Fruit fly (Drosophila melanogaster) whole organism, embryonic: Measurements from ENCODE around the gene CG13829.

ENCODE experiments used
- Bgb ChIP-seq: fragments of 200-800 bp; sonication (Bioruptor generic); IDR thresholded peaks from 2 replicates; pipeline ENCODE4 v1.3.6; 2022; ENCODE audit warnings: missing biosample characterization, missing genetic modification characterization; ENCODE audit not compliant: partially characterized antibody
- BtbVII ChIP-seq: fragments of 200-800 bp; sonication (Bioruptor generic); optimal IDR thresholded peaks from 3 replicates; lab custom pipeline; 2017; ENCODE audit warnings: missing biosample characterization, mild to moderate bottlenecking, missing genetic modification characterization
- CG12104 ChIP-seq: fragments of 200-800 bp; sonication (Bioruptor generic); optimal IDR thresholded peaks from 3 replicates; lab custom pipeline; 2016; ENCODE audit warnings: missing biosample characterization, missing genetic modification characterization
- CG12942 ChIP-seq: fragments of 200-800 bp; sonication (Bioruptor generic); optimal IDR thresholded peaks from 3 replicates; lab custom pipeline; 2016; ENCODE audit warnings: missing biosample characterization, missing genetic modification characterization
- CG13424 ChIP-seq: fragments of 200-800 bp; sonication (Bioruptor generic); optimal IDR thresholded peaks from 2 replicates; lab custom pipeline; 2019; ENCODE audit warnings: missing biosample characterization, mild to moderate bottlenecking, missing genetic modification characterization, moderate library complexity
- CG14667 ChIP-seq: fragments of 200-800 bp; sonication (Bioruptor generic); IDR thresholded peaks from 2 replicates; pipeline ENCODE4 v1.3.6; 2022; ENCODE audit warnings: missing biosample characterization, missing genetic modification characterization
- CG15696 ChIP-seq: fragments of 200-800 bp; sonication (Bioruptor generic); optimal IDR thresholded peaks from 2 replicates; lab custom pipeline; 2019; ENCODE audit warnings: missing biosample characterization, mild to moderate bottlenecking, missing genetic modification characterization, moderate library complexity
- CG1602 ChIP-seq: fragments of 200-800 bp; sonication (Bioruptor generic); optimal IDR thresholded peaks from 3 replicates; lab custom pipeline; 2016; ENCODE audit warnings: missing biosample characterization, missing genetic modification characterization
- CG1603 ChIP-seq: fragments of 200-800 bp; sonication (Bioruptor generic); optimal IDR thresholded peaks from 2 replicates; lab custom pipeline; 2019; ENCODE audit warnings: missing biosample characterization, mild to moderate bottlenecking, missing genetic modification characterization, moderate library complexity
- CG16779 ChIP-seq: fragments of 200-800 bp; sonication (Bioruptor generic); IDR thresholded peaks from 2 replicates; pipeline ENCODE4 v1.3.6; 2022; ENCODE audit warnings: missing biosample characterization, missing genetic modification characterization
- CG17359 ChIP-seq: fragments of 200-800 bp; sonication (Bioruptor generic); optimal IDR thresholded peaks from 3 replicates; lab custom pipeline; 2018; ENCODE audit warnings: missing biosample characterization, mild to moderate bottlenecking, missing genetic modification characterization, moderate library complexity
- CG17361 ChIP-seq: fragments of 200-800 bp; sonication (Bioruptor generic); IDR thresholded peaks from 3 replicates; pipeline ENCODE4 v1.3.6; 2022; ENCODE audit warnings: missing biosample characterization, missing genetic modification characterization
- CG17802 ChIP-seq: fragments of 200-800 bp; sonication (Bioruptor generic); optimal IDR thresholded peaks from 2 replicates; lab custom pipeline; 2018; ENCODE audit warnings: missing biosample characterization, mild to moderate bottlenecking, missing genetic modification characterization, moderate library complexity
- CG2129 ChIP-seq: fragments of 200-800 bp; sonication (Bioruptor generic); IDR thresholded peaks from 2 replicates; pipeline ENCODE4 v1.3.6; 2022; ENCODE audit warnings: missing biosample characterization, missing genetic modification characterization; ENCODE audit not compliant: partially characterized antibody
- CG31224 ChIP-seq: fragments of 200-800 bp; sonication (Bioruptor generic); IDR thresholded peaks from 2 replicates; pipeline ENCODE4 v1.3.6; 2022; ENCODE audit warnings: missing biosample characterization, missing genetic modification characterization
- CG3281 ChIP-seq: fragments of 200-800 bp; sonication (Bioruptor generic); optimal IDR thresholded peaks from 3 replicates; lab custom pipeline; 2017; ENCODE audit warnings: missing biosample characterization, mild to moderate bottlenecking, missing genetic modification characterization
- CG4282 ChIP-seq: fragments of 200-800 bp; sonication (Bioruptor generic); optimal IDR thresholded peaks from 2 replicates; lab custom pipeline; 2016; ENCODE audit warnings: missing biosample characterization, missing genetic modification characterization
- CG4360 ChIP-seq: fragments of 200-800 bp; sonication (Bioruptor generic); IDR thresholded peaks from 2 replicates; pipeline ENCODE4 v1.3.6; 2022; ENCODE audit warnings: missing biosample characterization, missing genetic modification characterization
- CG6272 ChIP-seq: fragments of 200-800 bp; sonication (Bioruptor generic); IDR thresholded peaks from 2 replicates; pipeline ENCODE4 v1.3.6; 2022; ENCODE audit warnings: missing biosample characterization, missing genetic modification characterization
- CG8089 ChIP-seq: fragments of 200-800 bp; sonication (Bioruptor generic); optimal IDR thresholded peaks from 3 replicates; lab custom pipeline; 2016; ENCODE audit warnings: missing biosample characterization, missing genetic modification characterization
- CG9437 ChIP-seq: fragments of 200-800 bp; sonication (Bioruptor generic); optimal IDR thresholded peaks from 2 replicates; lab custom pipeline; 2018; ENCODE audit warnings: missing biosample characterization, mild to moderate bottlenecking, missing genetic modification characterization
- CHES-1-like ChIP-seq: fragments of 200-800 bp; sonication (Bioruptor generic); optimal IDR thresholded peaks from 2 replicates; lab custom pipeline; 2016; ENCODE audit warnings: missing biosample characterization, missing genetic modification characterization
- CrebB ChIP-seq: fragments of 200-800 bp; sonication (Bioruptor generic); optimal IDR thresholded peaks from 3 replicates; lab custom pipeline; 2018; ENCODE audit warnings: missing biosample characterization, mild to moderate bottlenecking, missing genetic modification characterization
- Dip2 ChIP-seq: fragments of 200-800 bp; sonication (Bioruptor generic); IDR thresholded peaks from 2 replicates; pipeline ENCODE4 v1.3.6; 2022; ENCODE audit warnings: missing biosample characterization, missing genetic modification characterization
- Doc2 ChIP-seq: fragments of 200-800 bp; sonication (Bioruptor generic); IDR thresholded peaks from 2 replicates; pipeline ENCODE4 v1.3.6; 2022; ENCODE audit warnings: missing biosample characterization, missing genetic modification characterization
- Dref ChIP-seq: fragments of 200-800 bp; sonication (Bioruptor generic); IDR thresholded peaks from 2 replicates; pipeline ENCODE4 v1.3.6; 2022; ENCODE audit warnings: missing biosample characterization, missing genetic modification characterization
- E2f2 ChIP-seq: fragments of 200-800 bp; sonication (Bioruptor generic); IDR thresholded peaks from 2 replicates; pipeline ENCODE4 v1.3.6; 2022; ENCODE audit warnings: missing biosample characterization, missing genetic modification characterization
- Ets97D ChIP-seq: fragments of 200-800 bp; sonication (Bioruptor generic); optimal IDR thresholded peaks from 3 replicates; lab custom pipeline; 2016; ENCODE audit warnings: missing biosample characterization, missing genetic modification characterization
- Hmx ChIP-seq: fragments of 200-800 bp; sonication (Bioruptor generic); optimal IDR thresholded peaks from 2 replicates; lab custom pipeline; 2016; ENCODE audit warnings: missing biosample characterization, missing genetic modification characterization
- Hr51 ChIP-seq, 2 experiments: fragments of 200-800 bp; sonication (Bioruptor generic); optimal IDR thresholded peaks; 2 replicates in 1 of 2; 3 replicates in 1 of 2; lab custom pipeline; 2016 to 2018; ENCODE audit warnings: missing biosample characterization in 2 of 2, missing genetic modification characterization in 2 of 2, mild to moderate bottlenecking in 1 of 2, moderate library complexity in 1 of 2
- Hr78 ChIP-seq, 2 experiments: fragments of 200-800 bp in 1 of 2; fragments of >200 bp in 1 of 2; sonication (Bioruptor generic) in 1 of 2; optimal IDR thresholded peaks; 2 replicates each; lab custom pipeline; 2017 to 2019; ENCODE audit warnings: missing biosample characterization in 2 of 2, missing genetic modification characterization in 2 of 2, mild to moderate bottlenecking in 1 of 2, moderate library complexity in 1 of 2
- NC2α ChIP-seq: fragments of 200-800 bp; sonication (Bioruptor generic); optimal IDR thresholded peaks from 2 replicates; lab custom pipeline; 2016; ENCODE audit warnings: missing biosample characterization, missing genetic modification characterization
- NC2β ChIP-seq: fragments of 200-800 bp; sonication (Bioruptor generic); optimal IDR thresholded peaks from 2 replicates; lab custom pipeline; 2016; ENCODE audit warnings: missing biosample characterization, missing genetic modification characterization
- Optix ChIP-seq: fragments of 200-800 bp; sonication (Bioruptor generic); IDR thresholded peaks from 3 replicates; pipeline ENCODE4 v1.3.6; 2022; ENCODE audit warnings: missing biosample characterization, missing genetic modification characterization
- Ptx1 ChIP-seq: fragments of 200-800 bp; sonication (Bioruptor generic); IDR thresholded peaks from 2 replicates; pipeline ENCODE4 v1.3.6; 2022; ENCODE audit warnings: missing biosample characterization, missing genetic modification characterization
- Sry-δ ChIP-seq: fragments of 200-800 bp; sonication (Bioruptor generic); optimal IDR thresholded peaks from 2 replicates; lab custom pipeline; 2016; ENCODE audit warnings: missing biosample characterization, missing genetic modification characterization
- YL-1 ChIP-seq: fragments of 200-800 bp; sonication (Bioruptor generic); optimal IDR thresholded peaks from 3 replicates; lab custom pipeline; 2017; ENCODE audit warnings: missing biosample characterization, mild to moderate bottlenecking, missing genetic modification characterization
- crol ChIP-seq: fragments of 200-800 bp; sonication (Bioruptor generic); IDR thresholded peaks from 2 replicates; pipeline ENCODE4 v1.3.6; 2022; ENCODE audit warnings: missing biosample characterization, missing genetic modification characterization
- da ChIP-seq: fragments of 200-800 bp; sonication (Bioruptor generic); optimal IDR thresholded peaks from 2 replicates; lab custom pipeline; 2016; ENCODE audit warnings: missing biosample characterization, missing genetic modification characterization
- dan ChIP-seq: fragments of 200-800 bp; sonication (Bioruptor generic); IDR thresholded peaks from 2 replicates; pipeline ENCODE4 v1.3.6; 2022; ENCODE audit warnings: missing biosample characterization, missing genetic modification characterization
- esg ChIP-seq: fragments of 200-800 bp; sonication (Bioruptor generic); conservative IDR thresholded peaks from 2 replicates; pipeline ENCODE4 v1.3.6; 2022; ENCODE audit warnings: missing biosample characterization, missing genetic modification characterization
- lab ChIP-seq: fragments of 200-800 bp; sonication (Bioruptor generic); optimal IDR thresholded peaks from 3 replicates; lab custom pipeline; 2017; ENCODE audit warnings: missing biosample characterization, missing genetic modification characterization, mild to moderate bottlenecking, moderate library complexity, missing genetic modification reagents
- pzg ChIP-seq: fragments of 200-800 bp; sonication (Bioruptor generic); optimal IDR thresholded peaks from 3 replicates; lab custom pipeline; 2018; ENCODE audit warnings: missing biosample characterization, mild to moderate bottlenecking, missing genetic modification characterization, moderate library complexity
- sc ChIP-seq, 3 experiments: fragments of >200 bp in 2 of 3; fragments of 200-800 bp in 1 of 3; sonication (Bioruptor generic) in 1 of 3; optimal IDR thresholded peaks; 2 replicates in 2 of 3; 3 replicates in 1 of 3; lab custom pipeline; 2017; ENCODE audit warnings: mild to moderate bottlenecking in 1 of 3, missing biosample characterization in 1 of 3, missing genetic modification characterization in 1 of 3, missing genetic modification reagents in 1 of 3
- scrt ChIP-seq: fragments of 200-800 bp; sonication (Bioruptor generic); optimal IDR thresholded peaks from 2 replicates; lab custom pipeline; 2018; ENCODE audit warnings: missing biosample characterization, mild to moderate bottlenecking, missing genetic modification characterization, moderate library complexity
- shn ChIP-seq: fragments of 200-800 bp; sonication (Bioruptor generic); optimal IDR thresholded peaks from 3 replicates; lab custom pipeline; 2016; ENCODE audit warnings: missing biosample characterization, missing genetic modification characterization
- tx ChIP-seq: fragments of 200-800 bp; sonication (Bioruptor generic); optimal IDR thresholded peaks from 2 replicates; lab custom pipeline; 2016; ENCODE audit warnings: missing biosample characterization, missing genetic modification characterization
- wor ChIP-seq: fragments of 200-800 bp; sonication (Bioruptor generic); IDR thresholded peaks from 2 replicates; pipeline ENCODE4 v1.3.6; 2022; ENCODE audit warnings: missing biosample characterization, missing genetic modification characterization

Gene CG13829

DNA sequence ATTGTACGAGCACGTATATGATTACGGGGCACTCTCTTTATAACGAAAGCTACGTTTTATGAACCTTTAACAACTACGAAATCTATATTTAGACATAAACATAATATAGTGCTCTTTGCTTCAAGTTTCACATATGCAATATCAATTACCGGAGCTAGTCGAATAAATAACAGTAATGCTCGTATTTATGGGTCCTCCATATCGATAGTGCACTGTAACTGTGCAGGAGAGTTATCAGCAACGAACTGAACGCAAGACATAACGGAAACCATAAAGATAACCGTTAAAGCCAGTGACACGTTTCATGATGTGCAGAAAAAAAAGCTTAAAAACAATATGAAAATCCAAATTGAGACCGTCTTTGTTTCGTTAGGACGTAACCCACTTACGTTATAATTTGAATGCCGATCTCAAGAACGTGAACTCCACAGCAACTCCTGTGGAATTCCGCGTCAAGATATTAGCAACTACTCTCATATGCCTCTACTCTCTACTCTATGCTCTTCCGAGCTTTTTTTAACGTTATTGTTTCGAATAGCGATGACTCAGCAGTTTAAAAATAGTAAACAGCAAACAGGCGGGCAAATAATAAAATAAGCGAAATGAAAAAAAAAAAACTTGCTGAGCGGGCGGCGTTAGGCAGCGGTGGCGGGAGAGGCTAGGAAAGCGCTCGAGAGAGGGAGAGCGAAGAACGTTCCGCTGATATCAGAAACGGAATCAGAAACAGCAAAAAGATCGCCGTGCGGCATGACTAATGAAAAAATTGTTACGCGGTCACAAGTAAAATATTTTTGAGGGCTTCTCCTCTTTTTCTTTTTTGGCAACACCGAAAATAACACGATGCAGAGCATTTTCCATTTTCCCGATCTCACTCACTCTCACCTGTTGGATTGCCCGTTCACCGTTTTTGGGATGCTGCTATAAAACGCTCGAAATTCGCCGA lies 29.1 kb upstream of the CG13829 start (continued):
- TF ChIP-seq tx (GFP tag; lab: Kevin White, UChicago) (peak; percentile 56), Dref (GFP tag; lab: Robert Waterston, UW) (no peak), CG31224 (peak; percentile 57), Hr78 (GFP tag; optimal IDR thresholded peaks at IDR 0.05; lab: Kevin White, UChicago) (peak in 1 of 2 experiments; percentile 57), dan (GFP tag; lab: Robert Waterston, UW) (no peak), CG3281 (GFP tag; lab: Kevin White, UChicago) (peak; percentile 83), BtbVII (GFP tag; lab: Kevin White, UChicago) (peak; percentile 69), YL-1 (no peak), NC2α (GFP tag; lab: Kevin White, UChicago) (peak; percentile 13), crol (GFP tag; lab: Robert Waterston, UW) (peak; percentile 63), CG9437 (GFP tag; lab: Kevin White, UChicago) (peak; percentile 91), Doc2 (GFP tag; lab: Robert Waterston, UW) (no peak), wor (GFP tag; lab: Robert Waterston, UW) (peak; percentile 35; the same call in 1 of the 2 replicates), CG1602 (GFP tag; lab: Kevin White, UChicago) (peak; percentile 56), CG13424 (tag; lab: Kevin White, UChicago) (peak; percentile 79), Hr51 (GFP tag; optimal IDR thresholded peaks at IDR 0.05; lab: Kevin White, UChicago) (peak; percentile 35 to 84), NC2β (GFP tag; lab: Kevin White, UChicago) (peak; percentile 37), Bgb (GFP tag; lab: Robert Waterston, UW) (peak; percentile 13; the same call in 1 of the 2 replicates), E2f2 (GFP tag; lab: Robert Waterston, UW) (peak; percentile 42), Ets97D (GFP tag; lab: Kevin White, UChicago) (peak; percentile 10), CrebB (tag; lab: Kevin White, UChicago) (peak; percentile 70), Optix (GFP tag; lab: Robert Waterston, UW) (0 out of 3 replicates have a peak, but pooled peaks have one; percentile 30), CG4360 (GFP tag; lab: Robert Waterston, UW) (no peak), CG15696 (tag; lab: Kevin White, UChicago) (peak; percentile 16), esg (GFP tag; lab: Robert Waterston, UW) (peak; percentile 49), CG2129 (GFP tag; lab: Robert Waterston, UW) (no peak), da (peak; percentile 2), Hmx (GFP tag; lab: Kevin White, UChicago) (peak; percentile 35), shn (GFP tag; lab: Kevin White, UChicago) (peak; percentile 64), Dip2 (GFP tag; lab: Robert Waterston, UW) (no peak), sc (optimal IDR thresholded peaks at IDR 0.05; lab: Kevin White, UChicago) (no peak), sc (GFP tag; optimal IDR thresholded peaks at IDR 0.05; lab: Kevin White, UChicago) (peak; percentile 49), Ptx1 (peak; percentile 83), CG1603 (peak; percentile 84), pzg (GFP tag; lab: Kevin White, UChicago) (no peak), CG6272 (peak; percentile 57), CG17361 (peak; percentile 75), CG14667 (GFP tag; lab: Robert Waterston, UW) (peak; percentile 60), CHES-1-like (GFP tag; lab: Kevin White, UChicago) (peak; percentile 69), CG17802 (tag; lab: Kevin White, UChicago) (peak; percentile 31), lab (GFP tag; lab: Kevin White, UChicago) (peak; percentile 89), scrt (GFP tag; lab: Kevin White, UChicago) (peak; percentile 57), CG12104 (GFP tag; lab: Kevin White, UChicago) (no peak), Sry-δ (GFP tag; lab: Kevin White, UChicago) (peak; percentile 39), CG17359 (peak; percentile 79), CG16779 (GFP tag; lab: Robert Waterston, UW) (no peak), CG12942 (GFP tag; lab: Kevin White, UChicago) (peak; percentile 13), CG8089 (GFP tag; lab: Kevin White, UChicago) (peak; percentile 33), CG4282 (GFP tag; lab: Kevin White, UChicago) (no peak)
